Fruit fly (Drosophila melanogaster) whole organism: Measurements from ENCODE around the gene CG32847.

Experiments used
- CG8478 ChIP-seq: fragments of >200 bp; optimal IDR thresholded peaks from 2 replicates; lab custom pipeline; 2018; ENCODE audit warnings: inconsistent platforms
- EcR ChIP-seq, 2 experiments: fragments of >200 bp; optimal IDR thresholded peaks; 2 replicates each; lab custom pipeline; 2017; ENCODE audit warnings: missing biosample characterization in 2 of 2, missing genetic modification characterization in 2 of 2, missing genetic modification reagents in 2 of 2
- psq ChIP-seq: fragments of >200 bp; optimal IDR thresholded peaks from 2 replicates; lab custom pipeline; 2017
- usp ChIP-seq: fragments of >200 bp; optimal IDR thresholded peaks from 2 replicates; lab custom pipeline; 2017; ENCODE audit warnings: missing biosample characterization, missing genetic modification characterization, mixed read lengths

DNA sequence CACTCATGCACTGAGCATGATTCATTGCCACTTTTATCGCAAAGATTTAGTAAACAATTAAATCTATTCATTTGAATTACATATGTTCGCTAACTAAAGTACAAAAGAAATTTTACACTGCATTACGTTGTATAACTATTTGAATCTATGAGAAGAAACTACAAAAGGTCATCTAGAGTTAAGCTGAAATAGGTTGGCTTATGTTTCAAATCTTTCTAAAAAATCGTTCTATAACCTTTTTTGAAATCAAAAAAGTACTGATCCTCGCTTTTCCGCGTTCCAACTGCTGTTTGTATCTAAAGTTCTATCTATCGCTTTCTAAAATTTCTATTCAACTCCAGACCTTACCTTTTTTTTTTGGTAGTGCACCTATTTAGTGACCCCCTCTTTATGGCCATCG is 4.3 kb downstream of the CG32847 start:
- TF ChIP-seq EcR (GFP tag; optimal IDR thresholded peaks at IDR 0.05; lab: Kevin White, UChicago), result no peak
- no peak for TF ChIP-seq psq (lab: Kevin White, UChicago)
- TF ChIP-seq CG8478 (lab: Kevin White, UChicago), result no peak
- TF ChIP-seq usp (GFP tag; lab: Kevin White, UChicago), result no peak
